Worm (Caenorhabditis elegans): Measurements from ENCODE around the gene pmt-2.

- TF ChIP-seq unc-62 (GFP tag; optimal IDR thresholded peaks at IDR 0.05) (no peak), elt-3 (tag; optimal IDR thresholded peaks at IDR 0.05) (no peak), nhr-11 (tag; optimal IDR thresholded peaks at IDR 0.05) (no peak), egl-5 (tag; optimal IDR thresholded peaks at IDR 0.05) (no peak), ceh-16 (tag; optimal IDR thresholded peaks at IDR 0.05) (no peak), egl-27 (tag; optimal IDR thresholded peaks at IDR 0.05) (no peak), pha-4 (tag; optimal IDR thresholded peaks at IDR 0.05) (no peak)
Observed at ce11 chrV:4655175-4655574, 26.8 kb downstream of the pmt-2 start, which contains the start of gene F41F3.9.

All from whole organism, L3 larva.